Fruit fly (Drosophila melanogaster): Measurements from ENCODE around the gene NHP2.
A peak's percentile ranks its signal among the peaks of the same experiment; 100 is the strongest.

Gene NHP2

DNA sequence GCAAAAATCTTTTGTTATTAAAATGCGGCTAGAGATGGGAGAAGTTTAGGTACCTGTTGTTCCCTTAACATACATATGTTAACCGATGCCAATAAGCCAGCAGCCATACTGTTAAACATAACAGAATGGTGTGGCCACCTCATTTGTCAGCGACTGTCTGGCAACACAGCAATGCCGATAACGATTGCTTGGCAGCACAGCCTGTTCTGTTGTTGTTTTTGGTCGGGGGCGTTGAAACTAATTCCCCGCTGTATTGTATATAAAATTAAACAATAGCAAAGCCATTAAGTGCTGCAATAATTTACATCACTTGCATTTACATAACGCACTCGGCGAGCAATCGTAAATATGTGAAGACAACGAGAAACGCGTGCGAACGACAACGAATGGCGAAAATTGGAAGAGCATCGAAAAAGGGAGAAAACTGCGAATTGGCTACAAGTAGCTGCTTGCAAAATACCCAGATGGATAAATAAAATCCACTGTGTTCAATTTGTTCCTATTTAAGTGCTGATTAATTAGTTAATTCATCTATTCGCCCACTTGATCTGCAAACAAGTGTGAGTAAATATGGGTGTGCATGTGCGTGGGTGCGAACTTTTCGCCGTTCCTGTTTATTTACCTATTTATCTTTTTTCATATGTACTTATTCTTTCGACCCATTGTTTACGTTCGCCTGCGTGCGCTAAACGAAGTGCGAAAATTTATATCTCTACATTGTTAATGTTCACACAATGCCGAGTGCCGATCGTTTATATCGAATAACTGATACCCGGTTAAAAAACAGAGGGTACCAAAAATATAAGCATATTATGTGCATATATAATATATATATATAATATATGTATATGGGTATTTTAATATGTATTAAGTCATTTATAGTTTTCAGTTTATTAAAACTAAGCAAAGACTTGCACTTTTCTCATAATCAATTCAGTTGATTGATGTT lies 39.9 kb downstream of the NHP2 start, which contains the start of the genes Tsen34 and Mgat4a (continued):
- TF ChIP-seq ro (GFP tag; IDR thresholded peaks at IDR 0.05) (no peak), pan (optimal IDR thresholded peaks at IDR 0.05) (no peak), pan (GFP tag; optimal IDR thresholded peaks at IDR 0.05 in 1 of 2, IDR thresholded peaks at IDR 0.05 in 1 of 2) (peak in 1 of 2 experiments; percentile 24), chm (GFP tag; IDR thresholded peaks at IDR 0.05) (peak; percentile 14; the same call in 1 of the 2 replicates), ssp (GFP tag; IDR thresholded peaks at IDR 0.05) (no peak; the same call in 1 of the 2 replicates), CG14014 (GFP tag; IDR thresholded peaks at IDR 0.05) (peak; percentile 79), Aef1 (GFP tag; IDR thresholded peaks at IDR 0.05) (peak; percentile 42; the same call in 2 of the 3 replicates), Asciz (GFP tag; optimal IDR thresholded peaks at IDR 0.05) (no peak), en (GFP tag; optimal IDR thresholded peaks at IDR 0.05) (no peak), Hr78 (GFP tag; optimal IDR thresholded peaks at IDR 0.05) (no peak), org-1 (GFP tag; optimal IDR thresholded peaks at IDR 0.05) (peak; percentile 46), CG11695 (GFP tag; IDR thresholded peaks at IDR 0.05) (peak; percentile 56; the same call in 1 of the 3 replicates), Stat92E (GFP tag; optimal IDR thresholded peaks at IDR 0.05) (peak in 1 of 3 experiments; percentile 37), CG1603 (tag; optimal IDR thresholded peaks at IDR 0.05) (no peak), Poxn (GFP tag; IDR thresholded peaks at IDR 0.05) (no peak), CG9609 (GFP tag; optimal IDR thresholded peaks at IDR 0.05) (peak; percentile 23), ewg (GFP tag; optimal IDR thresholded peaks at IDR 0.05) (no peak), Max (GFP tag; optimal IDR thresholded peaks at IDR 0.05) (peak; percentile 53), CG16815 (GFP tag; optimal IDR thresholded peaks at IDR 0.05) (no peak), CG10431 (GFP tag; optimal IDR thresholded peaks at IDR 0.05) (peak; percentile 67), CG11247 (GFP tag; IDR thresholded peaks at IDR 0.05) (peak; percentile 74), Ets65A (GFP tag) (peak; percentile 56), slou (GFP tag; optimal IDR thresholded peaks at IDR 0.05) (peak; percentile 49), CG8944 (GFP tag; optimal IDR thresholded peaks at IDR 0.05) (no peak), CTCF (GFP tag; optimal IDR thresholded peaks at IDR 0.05) (peak; percentile 14), E2f1 (GFP tag; IDR thresholded peaks at IDR 0.05) (no peak; the same call in 1 of the 2 replicates), disco-r (GFP tag; optimal IDR thresholded peaks at IDR 0.05) (peak; percentile 5), grau (tag; optimal IDR thresholded peaks at IDR 0.05) (no peak), CG9876 (GFP tag; optimal IDR thresholded peaks at IDR 0.05) (peak; percentile 17), tio (GFP tag; optimal IDR thresholded peaks at IDR 0.05) (no peak), trh (GFP tag; optimal IDR thresholded peaks at IDR 0.05) (no peak), chn (GFP tag; optimal IDR thresholded peaks at IDR 0.05) (no peak), CG1792 (GFP tag; optimal IDR thresholded peaks at IDR 0.05) (peak; percentile 58), CG10321 (GFP tag; IDR thresholded peaks at IDR 0.05) (peak; percentile 35; the same call in 1 of the 2 replicates), CG31441 (GFP tag; IDR thresholded peaks at IDR 0.05) (no peak), ranshi (GFP tag; IDR thresholded peaks at IDR 0.05) (no peak; the same call in 1 of the 2 replicates), fu2 (GFP tag; optimal IDR thresholded peaks at IDR 0.05) (no peak), jigr1 (GFP tag; IDR thresholded peaks at IDR 0.05) (no peak), HHEX (GFP tag; optimal IDR thresholded peaks at IDR 0.05) (peak; percentile 50), ftz-f1 (GFP tag; optimal IDR thresholded peaks at IDR 0.05) (no peak), Oli (tag; optimal IDR thresholded peaks at IDR 0.05) (no peak), vnd (GFP tag; IDR thresholded peaks at IDR 0.05; ENCODE audit: partially characterized antibody) (peak; percentile 17; the same call in 1 of the 3 replicates), peb (GFP tag; IDR thresholded peaks at IDR 0.05) (no peak), CG6175 (GFP tag; IDR thresholded peaks at IDR 0.05) (no peak), CG7372 (GFP tag; IDR thresholded peaks at IDR 0.05) (0 out of 2 replicates have a peak, but pooled peaks have one; percentile 15), CG18262 (tag; optimal IDR thresholded peaks at IDR 0.05) (no peak), E2f2 (GFP tag; IDR thresholded peaks at IDR 0.05) (peak; percentile 37; the same call in 1 of the 2 replicates), CG9215 (GFP tag; IDR thresholded peaks at IDR 0.05) (no peak; the same call in 1 of the 2 replicates), row (GFP tag; IDR thresholded peaks at IDR 0.05) (peak; percentile 44; the same call in 1 of the 3 replicates), Mes4 (GFP tag; optimal IDR thresholded peaks at IDR 0.05) (no peak)

All from whole organism, embryonic.